Fruit fly (Drosophila melanogaster) whole organism: Measurements from ENCODE around the gene CG8516.

Experiments
- pan ChIP-seq: fragments of >200 bp; optimal IDR thresholded peaks from 2 replicates; lab custom pipeline; 2017
- psq ChIP-seq: fragments of >200 bp; optimal IDR thresholded peaks from 2 replicates; lab custom pipeline; 2017
- usp ChIP-seq: fragments of >200 bp; optimal IDR thresholded peaks from 2 replicates; lab custom pipeline; 2017; ENCODE audit warnings: missing biosample characterization, missing genetic modification characterization, mixed read lengths

dm6 chr3R:9768884-9769283 is 24.2 kb upstream of the CG8516 start, which contains the start of gene MED6:
- no peak for TF ChIP-seq usp (GFP tag; lab: Kevin White, UChicago)
- TF ChIP-seq psq (lab: Kevin White, UChicago): no peak
- TF ChIP-seq pan (lab: Kevin White, UChicago): no peak
